Worm (Caenorhabditis elegans) whole organism, L3 larva: ENCODE results near the gene Y49G5B.1.

Experiments used
- ceh-82 ChIP-seq: fragments of 150-350 bp; optimal IDR thresholded peaks from 2 replicates; lab custom pipeline; 2014; ENCODE audit warnings: missing biosample characterization, missing genetic modification characterization
- egl-27 ChIP-seq: sonication (generic microtip); optimal IDR thresholded peaks from 4 replicates; lab custom pipeline; 2017; ENCODE audit warnings: missing biosample characterization, missing genetic modification reagents, missing genetic modification characterization
- elt-1 ChIP-seq: fragments of 150-350 bp; optimal IDR thresholded peaks from 2 replicates; lab custom pipeline; 2014; ENCODE audit warnings: missing biosample characterization, missing genetic modification characterization
- lin-39 ChIP-seq: fragments of 150-350 bp; optimal IDR thresholded peaks from 2 replicates; lab custom pipeline; 2018; ENCODE audit warnings: missing biosample characterization, missing genetic modification reagents, missing genetic modification characterization
- mdl-1 ChIP-seq: fragments of 150-350 bp; optimal IDR thresholded peaks from 2 replicates; lab custom pipeline; 2014; ENCODE audit warnings: missing biosample characterization, missing genetic modification characterization
- nhr-11 ChIP-seq: fragments of 150-350 bp; optimal IDR thresholded peaks from 2 replicates; lab custom pipeline; 2014; ENCODE audit warnings: missing biosample characterization, missing genetic modification characterization
- nhr-67 ChIP-seq: fragments of 150-350 bp; optimal IDR thresholded peaks from 2 replicates; lab custom pipeline; 2014; ENCODE audit warnings: missing biosample characterization, missing genetic modification characterization
- nhr-77 ChIP-seq: fragments of 150-350 bp; optimal IDR thresholded peaks from 2 replicates; lab custom pipeline; 2014; ENCODE audit warnings: missing biosample characterization, missing genetic modification characterization
- pha-4 ChIP-seq: fragments of 150-350 bp; optimal IDR thresholded peaks from 2 replicates; lab custom pipeline; 2014; ENCODE audit warnings: missing biosample characterization, missing genetic modification reagents, missing genetic modification characterization
- unc-62 ChIP-seq: fragments of 150-350 bp; sonication (generic microtip); optimal IDR thresholded peaks from 4 replicates; lab custom pipeline; 2014; ENCODE audit warnings: missing biosample characterization, missing genetic modification reagents, missing genetic modification characterization

ce11 chrV:5201706-5202105 lies 21.5 kb upstream of the Y49G5B.1 start:
- no peak for TF ChIP-seq nhr-77 (tag; lab: Kevin White, UChicago)
- TF ChIP-seq nhr-11 (tag; lab: Kevin White, UChicago), result no peak
- no peak for TF ChIP-seq ceh-82
- no peak for TF ChIP-seq lin-39 (tag; lab: Kevin White, UChicago)
- TF ChIP-seq elt-1 (tag; lab: Kevin White, UChicago), result no peak
- TF ChIP-seq nhr-67 (tag; lab: Kevin White, UChicago), result no peak
- TF ChIP-seq egl-27, result no peak
- no peak for TF ChIP-seq mdl-1 (tag; lab: Kevin White, UChicago)
- no peak for TF ChIP-seq unc-62 (GFP tag; lab: Kevin White, UChicago)
- no peak for TF ChIP-seq pha-4 (tag; lab: Kevin White, UChicago)
